Worm (Caenorhabditis elegans) whole organism, L3 larva: ENCODE measurements around the gene F59A7.12.
A peak's percentile ranks its signal among the peaks of the same experiment; 100 is the strongest.

Source experiments
- R02D3.7 ChIP-seq: fragments of 150-350 bp; optimal IDR thresholded peaks from 2 replicates; lab custom pipeline; 2014; ENCODE audit warnings: missing biosample characterization, missing genetic modification characterization
- ZK546.5 ChIP-seq: sonication (generic microtip); optimal IDR thresholded peaks from 2 replicates; lab custom pipeline; 2017; ENCODE audit warnings: missing biosample characterization, missing genetic modification characterization
- aly-2 ChIP-seq: fragments of 150-350 bp; optimal IDR thresholded peaks from 2 replicates; lab custom pipeline; 2014; ENCODE audit warnings: missing biosample characterization, missing genetic modification characterization
- ceh-28 ChIP-seq: fragments of 150-350 bp; optimal IDR thresholded peaks from 2 replicates; lab custom pipeline; 2014; ENCODE audit warnings: missing biosample characterization, missing genetic modification reagents, missing genetic modification characterization
- ceh-82 ChIP-seq: fragments of 150-350 bp; optimal IDR thresholded peaks from 2 replicates; lab custom pipeline; 2014; ENCODE audit warnings: missing biosample characterization, missing genetic modification characterization
- ceh-9 ChIP-seq: sonication (generic microtip); optimal IDR thresholded peaks from 2 replicates; lab custom pipeline; 2018; ENCODE audit warnings: missing biosample characterization, missing genetic modification characterization
- daf-12 ChIP-seq: fragments of 150-350 bp; optimal IDR thresholded peaks from 2 replicates; lab custom pipeline; 2014; ENCODE audit warnings: missing biosample characterization, missing genetic modification reagents, missing genetic modification characterization
- egl-27 ChIP-seq: sonication (generic microtip); optimal IDR thresholded peaks from 4 replicates; lab custom pipeline; 2017; ENCODE audit warnings: missing biosample characterization, missing genetic modification reagents, missing genetic modification characterization
- egl-5 ChIP-seq: fragments of 150-350 bp; optimal IDR thresholded peaks from 2 replicates; lab custom pipeline; 2017; ENCODE audit warnings: missing biosample characterization, missing genetic modification reagents, missing genetic modification characterization, inconsistent platforms
- elt-1 ChIP-seq: fragments of 150-350 bp; optimal IDR thresholded peaks from 2 replicates; lab custom pipeline; 2014; ENCODE audit warnings: missing biosample characterization, missing genetic modification characterization
- elt-2 ChIP-seq: sonication (generic microtip); optimal IDR thresholded peaks from 2 replicates; lab custom pipeline; 2016; ENCODE audit warnings: missing genetic modification reagents, mild to moderate bottlenecking, missing genetic modification characterization, missing compliant biosample characterization
- elt-3 ChIP-seq, 3 experiments: fragments of 150-350 bp in 1 of 3; sonication (generic microtip) in 2 of 3; optimal IDR thresholded peaks; 2 replicates in 2 of 3; 4 replicates in 1 of 3; lab custom pipeline; 2014 to 2017; ENCODE audit warnings: missing biosample characterization in 3 of 3, missing genetic modification characterization in 3 of 3
- eor-1 ChIP-seq, 2 experiments: fragments of 150-350 bp; optimal IDR thresholded peaks; 2 replicates each; lab custom pipeline; 2014 to 2018; ENCODE audit warnings: missing biosample characterization in 2 of 2, missing genetic modification characterization in 2 of 2
- fkh-10 ChIP-seq: sonication (generic microtip); optimal IDR thresholded peaks from 2 replicates; lab custom pipeline; 2017; ENCODE audit warnings: missing biosample characterization, missing genetic modification reagents, missing genetic modification characterization
- fkh-2 ChIP-seq: fragments of 150-350 bp; optimal IDR thresholded peaks from 2 replicates; lab custom pipeline; 2014; ENCODE audit warnings: missing biosample characterization, missing genetic modification reagents, missing genetic modification characterization
- fos-1 ChIP-seq: fragments of 150-350 bp; optimal IDR thresholded peaks from 2 replicates; lab custom pipeline; 2014; ENCODE audit warnings: missing biosample characterization, missing genetic modification characterization
- jun-1 ChIP-seq: fragments of 150-350 bp; optimal IDR thresholded peaks from 2 replicates; lab custom pipeline; 2014; ENCODE audit warnings: missing biosample characterization, missing genetic modification reagents, missing genetic modification characterization
- lin-15B ChIP-seq: fragments of 150-350 bp; optimal IDR thresholded peaks from 2 replicates; lab custom pipeline; 2014; ENCODE audit warnings: missing biosample characterization, missing genetic modification characterization
- mdl-1 ChIP-seq: fragments of 150-350 bp; optimal IDR thresholded peaks from 2 replicates; lab custom pipeline; 2014; ENCODE audit warnings: missing biosample characterization, missing genetic modification characterization
- mml-1 ChIP-seq: fragments of 150-350 bp; sonication (generic microtip); optimal IDR thresholded peaks from 3 replicates; lab custom pipeline; 2014; ENCODE audit warnings: missing biosample characterization, missing genetic modification characterization
- nfya-1 ChIP-seq: sonication (generic microtip); optimal IDR thresholded peaks from 2 replicates; lab custom pipeline; 2017; ENCODE audit warnings: missing genetic modification characterization, mild to moderate bottlenecking, missing compliant biosample characterization, antibody characterized with exemption, moderate library complexity; ENCODE audit not compliant: insufficient read depth
- nhr-11 ChIP-seq: fragments of 150-350 bp; optimal IDR thresholded peaks from 2 replicates; lab custom pipeline; 2014; ENCODE audit warnings: missing biosample characterization, missing genetic modification characterization
- nhr-23 ChIP-seq: fragments of 150-350 bp; optimal IDR thresholded peaks from 2 replicates; lab custom pipeline; 2014; ENCODE audit warnings: missing biosample characterization, missing genetic modification reagents, missing genetic modification characterization
- nhr-237 ChIP-seq: fragments of 150-350 bp; optimal IDR thresholded peaks from 2 replicates; lab custom pipeline; 2014; ENCODE audit warnings: missing biosample characterization, missing genetic modification characterization
- nhr-25 ChIP-seq: sonication (generic microtip); optimal IDR thresholded peaks from 2 replicates; lab custom pipeline; 2017; ENCODE audit warnings: missing biosample characterization, missing genetic modification characterization
- nhr-28 ChIP-seq: fragments of 150-350 bp; optimal IDR thresholded peaks from 2 replicates; lab custom pipeline; 2014; ENCODE audit warnings: missing biosample characterization, missing genetic modification characterization
- nhr-67 ChIP-seq: fragments of 150-350 bp; optimal IDR thresholded peaks from 2 replicates; lab custom pipeline; 2014; ENCODE audit warnings: missing biosample characterization, missing genetic modification characterization
- nhr-77 ChIP-seq: fragments of 150-350 bp; optimal IDR thresholded peaks from 2 replicates; lab custom pipeline; 2014; ENCODE audit warnings: missing biosample characterization, missing genetic modification characterization
- pqm-1 ChIP-seq: fragments of 150-350 bp; optimal IDR thresholded peaks from 2 replicates; lab custom pipeline; 2017; ENCODE audit warnings: missing biosample characterization, missing genetic modification characterization, inconsistent platforms
- sea-2 ChIP-seq: fragments of 150-350 bp; sonication (generic microtip); optimal IDR thresholded peaks from 4 replicates; lab custom pipeline; 2014; ENCODE audit warnings: missing biosample characterization, missing genetic modification reagents, missing genetic modification characterization
- skn-1 ChIP-seq: fragments of 150-350 bp; optimal IDR thresholded peaks from 2 replicates; lab custom pipeline; 2014; ENCODE audit warnings: missing biosample characterization, missing genetic modification characterization
- snpc-4 ChIP-seq: fragments of 150-350 bp; optimal IDR thresholded peaks from 2 replicates; lab custom pipeline; 2014; ENCODE audit warnings: missing biosample characterization, missing genetic modification characterization
- tbx-2 ChIP-seq: sonication (generic microtip); optimal IDR thresholded peaks from 2 replicates; lab custom pipeline; 2016; ENCODE audit warnings: mild to moderate bottlenecking, missing genetic modification characterization, missing compliant biosample characterization
- unc-39 ChIP-seq: sonication (generic microtip); optimal IDR thresholded peaks from 4 replicates; lab custom pipeline; 2017; ENCODE audit warnings: missing biosample characterization, missing genetic modification characterization
- unc-62 ChIP-seq: fragments of 150-350 bp; sonication (generic microtip); optimal IDR thresholded peaks from 4 replicates; lab custom pipeline; 2014; ENCODE audit warnings: missing biosample characterization, missing genetic modification reagents, missing genetic modification characterization
- zag-1 ChIP-seq: fragments of 150-350 bp; optimal IDR thresholded peaks from 2 replicates; lab custom pipeline; 2014; ENCODE audit warnings: missing biosample characterization, missing genetic modification characterization
- ztf-11 ChIP-seq: fragments of 150-350 bp; optimal IDR thresholded peaks from 2 replicates; lab custom pipeline; 2014; ENCODE audit warnings: missing biosample characterization, missing genetic modification characterization

Gene F59A7.12

ce11 chrV:2031454-2031853 is 1.5 kb downstream of the F59A7.12 start, which contains the start of gene hil-6:
Gene hil-6 (minus strand): TSS chrV:2031554.
- no peak for TF ChIP-seq eor-1 (tag; optimal IDR thresholded peaks at IDR 0.05; lab: Kevin White, UChicago)
- no peak for TF ChIP-seq ceh-9
- no peak for TF ChIP-seq tbx-2 (tag; lab: Kevin White, UChicago)
- TF ChIP-seq R02D3.7 (tag; lab: Kevin White, UChicago), result no peak
- TF ChIP-seq lin-15B (tag; lab: Kevin White, UChicago), result no peak
- no peak for TF ChIP-seq daf-12 (tag; lab: Kevin White, UChicago)
- TF ChIP-seq ceh-28 (tag; lab: Kevin White, UChicago), result no peak
- no peak for TF ChIP-seq elt-3 (tag; optimal IDR thresholded peaks at IDR 0.05; lab: Kevin White, UChicago)
- no peak for TF ChIP-seq sea-2
- no peak for TF ChIP-seq zag-1 (tag; lab: Kevin White, UChicago)
- TF ChIP-seq aly-2 (tag; lab: Kevin White, UChicago), result no peak
- TF ChIP-seq ceh-82 (tag; lab: Kevin White, UChicago), result no peak
- no peak for TF ChIP-seq nhr-11 (tag; lab: Kevin White, UChicago)
- no peak for TF ChIP-seq egl-27 (tag; lab: Kevin White, UChicago)
- TF ChIP-seq ztf-11 (tag; lab: Kevin White, UChicago), result no peak
- TF ChIP-seq, all 47 proteins: peak for 0

- no peak for TF ChIP-seq nhr-25 (tag; lab: Kevin White, UChicago)
- TF ChIP-seq nhr-28 (tag; lab: Kevin White, UChicago), result no peak
- no peak for TF ChIP-seq tbx-2 (tag; lab: Kevin White, UChicago)
- no peak for TF ChIP-seq eor-1 (tag; optimal IDR thresholded peaks at IDR 0.05; lab: Kevin White, UChicago)
- TF ChIP-seq sea-2, result no peak
- no peak for TF ChIP-seq daf-12 (tag; lab: Kevin White, UChicago)
- no peak for TF ChIP-seq elt-1 (tag; lab: Kevin White, UChicago)
- no peak for TF ChIP-seq fos-1 (tag; lab: Kevin White, UChicago)
- TF ChIP-seq ceh-82 (tag; lab: Kevin White, UChicago), result no peak
- TF ChIP-seq ZK546.5 (tag; lab: Kevin White, UChicago), result no peak
- TF ChIP-seq lin-15B (tag; lab: Kevin White, UChicago), result no peak
- no peak for TF ChIP-seq ceh-9
- TF ChIP-seq mdl-1 (tag; lab: Kevin White, UChicago), result no peak
- TF ChIP-seq jun-1 (tag; lab: Kevin White, UChicago), result no peak
- TF ChIP-seq snpc-4 (tag; lab: Kevin White, UChicago), result no peak
- no peak for TF ChIP-seq egl-27 (tag; lab: Kevin White, UChicago)
- TF ChIP-seq fkh-10 (GFP tag; lab: Kevin White, UChicago), result no peak
- TF ChIP-seq skn-1 (tag; lab: Kevin White, UChicago), result no peak
- TF ChIP-seq egl-5 (tag; lab: Kevin White, UChicago), result no peak
- TF ChIP-seq fkh-2 (tag; lab: Kevin White, UChicago), result no peak
- TF ChIP-seq, all 47 proteins: peak for 0
These were observed 5.6 kb downstream of the F59A7.12 start, which contains the start of gene srab-23 for ce11 chrV:2035545-2035944. Gene srab-23 (minus strand): TSS chrV:2035645.

- TF ChIP-seq nhr-67, result no peak
- TF ChIP-seq ceh-82 (tag; lab: Kevin White, UChicago), result no peak
- TF ChIP-seq nhr-77 (tag; lab: Kevin White, UChicago), result no peak
- no peak for TF ChIP-seq R02D3.7 (tag; lab: Kevin White, UChicago)
- TF ChIP-seq nhr-28 (tag; lab: Kevin White, UChicago), result no peak
- TF ChIP-seq elt-3 (tag; optimal IDR thresholded peaks at IDR 0.05; lab: Kevin White, UChicago), result no peak
- TF ChIP-seq nhr-23 (tag; lab: Kevin White, UChicago), result no peak
- no peak for TF ChIP-seq sea-2
- TF ChIP-seq fos-1 (tag; lab: Kevin White, UChicago), result no peak
- no peak for TF ChIP-seq nfya-1
- TF ChIP-seq tbx-2 (tag; lab: Kevin White, UChicago), result no peak
- no peak for TF ChIP-seq daf-12 (tag; lab: Kevin White, UChicago)
- TF ChIP-seq elt-1 (tag; lab: Kevin White, UChicago), result no peak
- TF ChIP-seq nhr-237 (tag; lab: Kevin White, UChicago), result no peak
- no peak for TF ChIP-seq egl-5 (tag; lab: Kevin White, UChicago)
- no peak for TF ChIP-seq unc-62
- no peak for TF ChIP-seq fkh-2 (tag; lab: Kevin White, UChicago)
- no peak for TF ChIP-seq ZK546.5 (tag; lab: Kevin White, UChicago)
- TF ChIP-seq unc-39 (tag; lab: Kevin White, UChicago), result no peak
- no peak for TF ChIP-seq mml-1 (tag; lab: Kevin White, UChicago)
These were observed 16.0 kb downstream of the F59A7.12 start, which contains the start of gene Y40B10A.5 for ce11 chrV:2045956-2046355. Gene Y40B10A.5 (minus strand): TSS chrV:2046056.

ce11 chrV:2050136-2050535 is 20.2 kb downstream of the F59A7.12 start, which contains the start of gene comt-4:
Gene comt-4 (minus strand): TSS chrV:2050185.
- TF ChIP-seq tbx-2 (tag; lab: Kevin White, UChicago) (no peak), elt-2 (tag; lab: Kevin White, UChicago) (peak; percentile 51), pqm-1 (peak; percentile 60), egl-5 (tag; lab: Kevin White, UChicago) (no peak), nhr-11 (tag; lab: Kevin White, UChicago) (no peak)
